Worm (Caenorhabditis elegans) whole organism, midembryonic: Measurements from ENCODE around the gene lgc-23.

Experiments used
- T22C8.4 ChIP-seq: fragments of 200-800 bp; sonication (Bioruptor generic); IDR thresholded peaks from 2 replicates; pipeline ENCODE4 v1.3.6; 2022; ENCODE audit warnings: missing genetic modification characterization, missing compliant biosample characterization
- cog-1 ChIP-seq: sonication (generic microtip); optimal IDR thresholded peaks from 2 replicates; lab custom pipeline; 2016; ENCODE audit warnings: missing genetic modification characterization, missing compliant biosample characterization
- flt-1 ChIP-seq: fragments of 200-800 bp; sonication (Bioruptor generic); IDR thresholded peaks from 2 replicates; pipeline ENCODE4 v1.3.6; 2022; ENCODE audit warnings: missing genetic modification characterization, missing compliant biosample characterization
- klf-2 ChIP-seq: fragments of 200-800 bp; sonication (Bioruptor generic); conservative IDR thresholded peaks from 2 replicates; pipeline ENCODE4 v1.3.6; 2022; ENCODE audit warnings: missing genetic modification reagents, missing genetic modification characterization, missing compliant biosample characterization
- med-1 ChIP-seq: sonication (generic microtip); optimal IDR thresholded peaks from 2 replicates; lab custom pipeline; 2017; ENCODE audit warnings: missing genetic modification characterization, mild to moderate bottlenecking, missing compliant biosample characterization, antibody characterized with exemption, missing genetic modification reagents; ENCODE audit not compliant: insufficient read depth
- ref-1 ChIP-seq: fragments of 200-800 bp; sonication (Bioruptor generic); conservative IDR thresholded peaks from 2 replicates; pipeline ENCODE4 v1.3.6; 2022; ENCODE audit warnings: missing genetic modification reagents, missing genetic modification characterization, missing compliant biosample characterization
- tab-1 ChIP-seq: fragments of 200-800 bp; sonication (Bioruptor generic); IDR thresholded peaks from 2 replicates; pipeline ENCODE4 v1.3.6; 2022; ENCODE audit warnings: missing genetic modification characterization, missing compliant biosample characterization
- ztf-23 ChIP-seq: fragments of 200-800 bp; sonication (Bioruptor generic); IDR thresholded peaks from 2 replicates; pipeline ENCODE4 v1.3.6; 2022; ENCODE audit warnings: missing genetic modification reagents, missing genetic modification characterization, missing compliant biosample characterization
- ztf-29 ChIP-seq: fragments of 200-800 bp; sonication (Bioruptor generic); IDR thresholded peaks from 2 replicates; pipeline ENCODE4 v1.3.6; 2022; ENCODE audit warnings: missing genetic modification reagents, missing genetic modification characterization, missing compliant biosample characterization

lgc-23 gene

DNA sequence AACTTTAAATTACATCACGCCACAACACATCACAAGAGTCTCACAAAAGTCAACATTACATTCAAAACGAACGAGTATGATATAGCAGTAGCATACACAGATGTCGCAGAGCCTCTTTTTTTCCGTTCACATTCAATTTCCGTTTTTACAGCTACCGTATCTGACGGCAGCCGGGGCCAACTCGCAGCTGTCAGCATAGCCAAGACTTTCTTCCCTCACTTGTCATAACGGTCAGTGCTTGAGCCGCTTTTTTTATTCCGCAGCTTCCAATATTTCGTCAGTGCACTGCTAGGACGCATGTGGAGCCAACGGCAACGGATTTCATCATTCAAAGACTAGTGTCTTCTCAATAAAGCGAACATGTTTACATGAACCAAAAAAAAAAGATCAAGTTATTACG is 29.0 kb downstream of the lgc-23 start:
- TF ChIP-seq ref-1 (GFP tag; lab: Robert Waterston, UW) (no peak), ztf-29 (GFP tag; lab: Robert Waterston, UW) (no peak), flt-1 (GFP tag; lab: Robert Waterston, UW) (no peak), klf-2 (no peak)

- no peak for TF ChIP-seq T22C8.4 (GFP tag; lab: Robert Waterston, UW)
These were observed 30.2 kb downstream of the lgc-23 start for ce11 chrX:12095200-12095599.

DNA sequence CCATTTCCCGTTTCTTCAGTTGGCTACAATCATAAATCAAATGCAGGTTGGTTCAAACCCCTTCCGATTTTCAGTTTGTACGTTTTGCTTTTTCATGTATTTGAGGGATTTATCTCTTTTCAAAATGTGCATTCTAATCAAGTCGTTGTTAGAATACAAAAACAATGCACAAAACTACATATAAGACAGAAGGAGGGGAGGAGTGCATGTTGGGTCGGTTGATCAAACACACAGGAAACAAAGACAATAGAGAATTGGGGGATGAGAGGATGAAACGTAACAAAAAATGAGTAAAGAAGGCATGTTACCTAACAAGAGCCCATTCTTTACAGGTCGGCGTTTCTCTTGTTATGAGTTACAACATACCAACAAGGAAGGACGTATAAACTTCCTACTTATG is 33.0 kb downstream of the lgc-23 start:
- TF ChIP-seq T22C8.4 (GFP tag; lab: Robert Waterston, UW) (no peak), ztf-23 (GFP tag; lab: Robert Waterston, UW) (no peak), med-1 (GFP tag; lab: Kevin White, UChicago) (no peak), klf-2 (no peak), ztf-29 (GFP tag; lab: Robert Waterston, UW) (no peak), cog-1 (tag; lab: Kevin White, UChicago) (no peak), tab-1 (GFP tag; lab: Robert Waterston, UW) (no peak), ref-1 (GFP tag; lab: Robert Waterston, UW) (no peak), flt-1 (GFP tag; lab: Robert Waterston, UW) (no peak)

DNA sequence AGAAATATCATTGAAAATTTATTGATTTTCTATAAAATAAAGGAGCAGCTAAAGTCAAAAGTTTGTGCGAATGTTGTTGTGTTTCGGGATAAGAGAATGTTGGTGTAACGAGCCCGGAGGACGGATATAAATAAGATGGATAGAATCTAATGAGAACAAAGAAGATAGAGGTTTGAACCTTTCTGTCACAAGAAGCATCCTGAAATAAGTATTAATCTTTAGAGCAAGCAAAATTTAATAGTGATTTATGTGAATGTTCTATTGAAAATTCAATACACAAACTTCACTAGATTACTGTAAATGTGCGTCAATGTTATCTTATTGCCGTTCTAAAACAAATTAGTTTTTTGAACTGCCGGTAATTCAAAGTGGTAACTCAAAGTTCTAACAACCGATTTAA is 38.7 kb downstream of the lgc-23 start, which contains the start of gene W03G11.3:
W03G11.3 (minus strand) TSS at position 101 of the 400 bp plus-strand sequence.
- TF ChIP-seq T22C8.4 (GFP tag; lab: Robert Waterston, UW) (no peak), med-1 (GFP tag; lab: Kevin White, UChicago) (no peak), ztf-29 (GFP tag; lab: Robert Waterston, UW) (no peak), cog-1 (tag; lab: Kevin White, UChicago) (no peak), flt-1 (GFP tag; lab: Robert Waterston, UW) (no peak), ztf-23 (GFP tag; lab: Robert Waterston, UW) (no peak), ref-1 (GFP tag; lab: Robert Waterston, UW) (no peak)

- no peak for TF ChIP-seq tab-1 (GFP tag; lab: Robert Waterston, UW)
- TF ChIP-seq klf-2, result no peak
- TF ChIP-seq flt-1 (GFP tag; lab: Robert Waterston, UW), result no peak
- TF ChIP-seq ztf-23 (GFP tag; lab: Robert Waterston, UW), result no peak
- TF ChIP-seq T22C8.4 (GFP tag; lab: Robert Waterston, UW), result no peak
- no peak for TF ChIP-seq ztf-29 (GFP tag; lab: Robert Waterston, UW)
- no peak for TF ChIP-seq cog-1 (tag; lab: Kevin White, UChicago)
- no peak for TF ChIP-seq med-1 (GFP tag; lab: Kevin White, UChicago)
- no peak for TF ChIP-seq ref-1 (GFP tag; lab: Robert Waterston, UW)
These were observed 39.6 kb downstream of the lgc-23 start, which contains the start of gene col-181 for ce11 chrX:12104630-12105029. Gene col-181, plus strand, starts transcription at chrX:12104930.

- no peak for TF ChIP-seq ref-1 (GFP tag; lab: Robert Waterston, UW)
- TF ChIP-seq flt-1 (GFP tag; lab: Robert Waterston, UW), result no peak
- no peak for TF ChIP-seq T22C8.4 (GFP tag; lab: Robert Waterston, UW)
- TF ChIP-seq cog-1 (tag; lab: Kevin White, UChicago), result no peak
- no peak for TF ChIP-seq ztf-23 (GFP tag; lab: Robert Waterston, UW)
- no peak for TF ChIP-seq klf-2
- no peak for TF ChIP-seq tab-1 (GFP tag; lab: Robert Waterston, UW)
- no peak for TF ChIP-seq med-1 (GFP tag; lab: Kevin White, UChicago)
- no peak for TF ChIP-seq ztf-29 (GFP tag; lab: Robert Waterston, UW)
These were observed 40.5 kb downstream of the lgc-23 start for ce11 chrX:12105458-12105857.

- no peak; the same call in 1 of the 2 replicates for TF ChIP-seq tab-1 (GFP tag; lab: Robert Waterston, UW)
- TF ChIP-seq ztf-29 (GFP tag; lab: Robert Waterston, UW), result peak; percentile 98
- peak; percentile 90 for TF ChIP-seq med-1 (GFP tag; lab: Kevin White, UChicago)
- TF ChIP-seq T22C8.4 (GFP tag; lab: Robert Waterston, UW), result peak; percentile 97
- peak; percentile 98 for TF ChIP-seq ztf-23 (GFP tag; lab: Robert Waterston, UW)
- TF ChIP-seq klf-2, result peak; percentile 98
- peak; percentile 96 for TF ChIP-seq ref-1 (GFP tag; lab: Robert Waterston, UW)
- peak; percentile 99 for TF ChIP-seq flt-1 (GFP tag; lab: Robert Waterston, UW)
- TF ChIP-seq cog-1 (tag; lab: Kevin White, UChicago), result peak; percentile 95
These were observed 41.0 kb downstream of the lgc-23 start for ce11 chrX:12106004-12106403.

- TF ChIP-seq ztf-29 (GFP tag; lab: Robert Waterston, UW), result no peak
- no peak for TF ChIP-seq T22C8.4 (GFP tag; lab: Robert Waterston, UW)
- TF ChIP-seq ztf-23 (GFP tag; lab: Robert Waterston, UW), result no peak
- no peak for TF ChIP-seq cog-1 (tag; lab: Kevin White, UChicago)
- TF ChIP-seq klf-2, result no peak
- TF ChIP-seq med-1 (GFP tag; lab: Kevin White, UChicago), result no peak
- no peak for TF ChIP-seq tab-1 (GFP tag; lab: Robert Waterston, UW)
- no peak for TF ChIP-seq ref-1 (GFP tag; lab: Robert Waterston, UW)
- no peak for TF ChIP-seq flt-1 (GFP tag; lab: Robert Waterston, UW)
These were observed 43.7 kb downstream of the lgc-23 start, which contains the start of the genes W03G11.2 and lgc-13 for ce11 chrX:12108517-12109216. Gene W03G11.2, minus strand, starts transcription at chrX:12108617. Gene lgc-13, plus strand, starts transcription at chrX:12109166.

DNA sequence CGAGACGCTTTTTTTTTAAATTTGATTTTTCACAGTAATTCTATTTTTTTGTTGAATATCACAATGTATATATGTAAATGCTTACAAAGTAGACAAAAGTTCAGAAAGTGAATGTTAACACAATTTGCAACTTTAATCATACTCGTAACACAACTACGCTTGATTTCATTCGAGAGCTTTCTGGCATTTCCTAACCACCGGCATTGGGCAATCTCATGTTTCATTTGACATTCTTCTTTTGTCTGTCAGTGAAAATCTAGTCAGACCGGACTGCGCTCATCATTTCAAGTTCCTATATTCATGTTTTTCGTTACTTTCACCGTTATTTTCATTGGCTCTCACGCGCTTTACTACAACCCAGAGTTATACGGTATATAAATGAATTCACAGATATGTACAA is 46.2 kb downstream of the lgc-23 start, which contains the start of gene lgc-14:
lgc-14 (plus strand) TSS at position 301 of the 400 bp plus-strand sequence.
- TF ChIP-seq cog-1 (tag; lab: Kevin White, UChicago) (no peak), ztf-29 (GFP tag; lab: Robert Waterston, UW) (no peak), ref-1 (GFP tag; lab: Robert Waterston, UW) (no peak), T22C8.4 (GFP tag; lab: Robert Waterston, UW) (no peak), tab-1 (GFP tag; lab: Robert Waterston, UW) (no peak), med-1 (GFP tag; lab: Kevin White, UChicago) (no peak), flt-1 (GFP tag; lab: Robert Waterston, UW) (no peak), klf-2 (no peak), ztf-23 (GFP tag; lab: Robert Waterston, UW) (no peak)
